Worm (Caenorhabditis elegans) whole organism, young adult: ENCODE data around the gene H40L08.8.

ENCODE experiments used
- B0336.3 ChIP-seq: fragments of 200-800 bp; sonication (Bioruptor generic); IDR thresholded peaks from 2 replicates; pipeline ENCODE4 v1.3.6; 2022; ENCODE audit warnings: missing genetic modification characterization, missing compliant biosample characterization
- C17E4.6 ChIP-seq: fragments of 200-800 bp; sonication (Bioruptor generic); IDR thresholded peaks from 2 replicates; pipeline ENCODE4 v1.3.6; 2022; ENCODE audit warnings: missing genetic modification reagents, missing genetic modification characterization, missing compliant biosample characterization
- F49E8.2 ChIP-seq: sonication (generic microtip); optimal IDR thresholded peaks from 3 replicates; lab custom pipeline; 2017; ENCODE audit warnings: missing genetic modification characterization, mild to moderate bottlenecking, missing compliant biosample characterization, antibody characterized with exemption, moderate library complexity; ENCODE audit not compliant: insufficient read depth
- K11D2.4 ChIP-seq: fragments of 200-800 bp; sonication (Bioruptor generic); IDR thresholded peaks from 2 replicates; pipeline ENCODE4 v1.3.6; 2022; ENCODE audit warnings: missing genetic modification reagents, missing genetic modification characterization, missing compliant biosample characterization
- T07F8.4 ChIP-seq: sonication (generic microtip); optimal IDR thresholded peaks from 2 replicates; lab custom pipeline; 2016; ENCODE audit warnings: mild to moderate bottlenecking, missing genetic modification characterization, moderate library complexity, missing compliant biosample characterization
- Y56A3A.18 ChIP-seq: fragments of 200-800 bp; sonication (Bioruptor generic); IDR thresholded peaks from 2 replicates; pipeline ENCODE4 v1.3.6; 2022; ENCODE audit warnings: missing genetic modification reagents, missing genetic modification characterization, missing compliant biosample characterization
- ZK185.1 ChIP-seq: sonication (generic microtip); optimal IDR thresholded peaks from 2 replicates; lab custom pipeline; 2016; ENCODE audit warnings: mild to moderate bottlenecking, missing genetic modification characterization, missing compliant biosample characterization; ENCODE audit not compliant: poor library complexity, severe bottlenecking
- akir-1 ChIP-seq: fragments of 200-800 bp; sonication (Bioruptor generic); optimal IDR thresholded peaks from 2 replicates; lab custom pipeline; 2018; ENCODE audit warnings: mild to moderate bottlenecking, missing genetic modification characterization, moderate library complexity, missing compliant biosample characterization
- ama-1 ChIP-seq, 3 experiments: fragments of 150-350 bp in 1 of 3; sonication (generic microtip) in 2 of 3; optimal IDR thresholded peaks; 2 replicates each; lab custom pipeline; 2014 to 2018; ENCODE audit warnings: missing biosample characterization in 2 of 3, missing genetic modification characterization in 2 of 3, missing genetic modification reagents in 2 of 3
- atf-7 ChIP-seq: sonication (generic microtip); optimal IDR thresholded peaks from 2 replicates; lab custom pipeline; 2017; ENCODE audit warnings: mild to moderate bottlenecking, missing genetic modification characterization, missing compliant biosample characterization
- athp-1 ChIP-seq: sonication (generic microtip); optimal IDR thresholded peaks from 2 replicates; lab custom pipeline; 2017; ENCODE audit warnings: mild to moderate bottlenecking, missing genetic modification characterization, missing compliant biosample characterization
- attf-3 ChIP-seq: fragments of 200-800 bp; sonication (Bioruptor generic); conservative IDR thresholded peaks from 2 replicates; pipeline ENCODE4 v1.3.6; 2022; ENCODE audit warnings: missing genetic modification reagents, missing genetic modification characterization, missing compliant biosample characterization
- attf-5 ChIP-seq: fragments of 200-800 bp; sonication (Bioruptor generic); optimal IDR thresholded peaks from 2 replicates; lab custom pipeline; 2018; ENCODE audit warnings: mild to moderate bottlenecking, missing genetic modification characterization, missing compliant biosample characterization
- attf-6 ChIP-seq: fragments of 200-800 bp; sonication (Bioruptor generic); IDR thresholded peaks from 2 replicates; pipeline ENCODE4 v1.3.6; 2022; ENCODE audit warnings: missing genetic modification reagents, missing genetic modification characterization, missing compliant biosample characterization
- ccch-3 ChIP-seq: fragments of 200-800 bp; sonication (Bioruptor generic); optimal IDR thresholded peaks from 2 replicates; lab custom pipeline; 2018; ENCODE audit warnings: mild to moderate bottlenecking, missing genetic modification characterization, missing compliant biosample characterization
- cebp-1 ChIP-seq, 2 experiments: fragments of 200-800 bp in 1 of 2; sonication (Bioruptor generic) in 1 of 2; sonication (generic microtip) in 1 of 2; IDR thresholded peaks in 1 of 2; optimal IDR thresholded peaks in 1 of 2; 2 replicates each; pipeline versions ENCODE4 v1.3.6 to Lab custom; 2017 to 2022; ENCODE audit warnings: missing compliant biosample characterization in 2 of 2, missing genetic modification characterization in 2 of 2, mild to moderate bottlenecking in 1 of 2, missing genetic modification reagents in 1 of 2, moderate library complexity in 1 of 2
- ceh-100 ChIP-seq: fragments of 200-800 bp; sonication (Bioruptor generic); IDR thresholded peaks from 2 replicates; pipeline ENCODE4 v1.3.6; 2022; ENCODE audit warnings: missing genetic modification reagents, missing genetic modification characterization, missing compliant biosample characterization
- chd-7 ChIP-seq: sonication (generic microtip); optimal IDR thresholded peaks from 2 replicates; lab custom pipeline; 2016; ENCODE audit warnings: mild to moderate bottlenecking, missing genetic modification characterization, moderate library complexity, missing compliant biosample characterization
- dox-1 ChIP-seq: fragments of 200-800 bp; sonication (Bioruptor generic); IDR thresholded peaks from 2 replicates; pipeline ENCODE4 v1.3.6; 2022; ENCODE audit warnings: missing genetic modification reagents, missing genetic modification characterization, missing compliant biosample characterization
- dpff-1 ChIP-seq: sonication (generic microtip); optimal IDR thresholded peaks from 2 replicates; lab custom pipeline; 2017; ENCODE audit warnings: mild to moderate bottlenecking, missing genetic modification characterization, missing compliant biosample characterization
- dpl-1 ChIP-seq: fragments of 150-350 bp; optimal IDR thresholded peaks from 2 replicates; lab custom pipeline; 2014; ENCODE audit warnings: missing biosample characterization, missing genetic modification reagents, missing genetic modification characterization
- fkh-3 ChIP-seq: sonication (generic microtip); optimal IDR thresholded peaks from 2 replicates; lab custom pipeline; 2016; ENCODE audit warnings: mild to moderate bottlenecking, missing genetic modification characterization, missing compliant biosample characterization
- gei-17 ChIP-seq: fragments of 200-800 bp; sonication (Bioruptor generic); optimal IDR thresholded peaks from 2 replicates; lab custom pipeline; 2018; ENCODE audit warnings: mild to moderate bottlenecking, missing genetic modification characterization, missing compliant biosample characterization
- let-607 ChIP-seq, 2 experiments: fragments of 200-800 bp in 1 of 2; sonication (Bioruptor generic) in 1 of 2; sonication (generic microtip) in 1 of 2; optimal IDR thresholded peaks; 2 replicates each; lab custom pipeline; 2016 to 2018; ENCODE audit warnings: mild to moderate bottlenecking in 2 of 2, missing compliant biosample characterization in 2 of 2, missing genetic modification characterization in 2 of 2, moderate library complexity in 2 of 2, missing genotype in 1 of 2
- madf-6 ChIP-seq: fragments of 200-800 bp; sonication (Bioruptor generic); IDR thresholded peaks from 2 replicates; pipeline ENCODE4 v1.3.6; 2022; ENCODE audit warnings: missing genetic modification reagents, missing genetic modification characterization, missing compliant biosample characterization
- nfya-1 ChIP-seq: sonication (generic microtip); optimal IDR thresholded peaks from 2 replicates; lab custom pipeline; 2017; ENCODE audit warnings: antibody characterized with exemption, missing compliant biosample characterization, missing genetic modification characterization, borderline replicate concordance; ENCODE audit not compliant: insufficient read depth
- nfya-2 ChIP-seq: fragments of 200-800 bp; sonication (Bioruptor generic); IDR thresholded peaks from 2 replicates; pipeline ENCODE4 v1.3.6; 2022; ENCODE audit warnings: missing genetic modification reagents, missing genetic modification characterization, missing compliant biosample characterization
- nfyb-1 ChIP-seq: fragments of 200-800 bp; sonication (Bioruptor generic); IDR thresholded peaks from 2 replicates; pipeline ENCODE4 v1.3.6; 2022; ENCODE audit warnings: missing genetic modification reagents, missing genetic modification characterization, missing compliant biosample characterization
- nhr-179 ChIP-seq: sonication (generic microtip); optimal IDR thresholded peaks from 2 replicates; lab custom pipeline; 2016; ENCODE audit warnings: mild to moderate bottlenecking, missing genetic modification characterization, missing compliant biosample characterization
- snpc-1.1 ChIP-seq: sonication (generic microtip); optimal IDR thresholded peaks from 2 replicates; lab custom pipeline; 2017; ENCODE audit warnings: missing genetic modification characterization, mild to moderate bottlenecking, missing compliant biosample characterization, antibody characterized with exemption, moderate library complexity, missing genotype, missing genetic modification reagents; ENCODE audit not compliant: insufficient read depth
- snpc-1.3 ChIP-seq: sonication (generic microtip); optimal IDR thresholded peaks from 2 replicates; lab custom pipeline; 2017; ENCODE audit warnings: missing genetic modification characterization, mild to moderate bottlenecking, missing compliant biosample characterization, antibody characterized with exemption, moderate library complexity, missing genotype, missing genetic modification reagents; ENCODE audit not compliant: insufficient read depth
- snpc-3.4 ChIP-seq: sonication (generic microtip); optimal IDR thresholded peaks from 2 replicates; lab custom pipeline; 2017; ENCODE audit warnings: missing genetic modification characterization, mild to moderate bottlenecking, missing compliant biosample characterization, antibody characterized with exemption, moderate library complexity, missing genotype, missing genetic modification reagents
- tbp1 ChIP-seq: fragments of 200-800 bp; sonication (Bioruptor generic); optimal IDR thresholded peaks from 2 replicates; lab custom pipeline; 2018; ENCODE audit warnings: mild to moderate bottlenecking, missing genetic modification characterization, missing compliant biosample characterization
- tlf-1 ChIP-seq: fragments of 200-800 bp; sonication (Bioruptor generic); optimal IDR thresholded peaks from 2 replicates; lab custom pipeline; 2018; ENCODE audit warnings: mild to moderate bottlenecking, missing genetic modification characterization, missing compliant biosample characterization
- zim-3 ChIP-seq: sonication (generic microtip); optimal IDR thresholded peaks from 2 replicates; lab custom pipeline; 2017; ENCODE audit warnings: mild to moderate bottlenecking, missing genetic modification characterization, moderate library complexity, missing compliant biosample characterization
- ztf-18 ChIP-seq: sonication (generic microtip); optimal IDR thresholded peaks from 2 replicates; lab custom pipeline; 2016; ENCODE audit warnings: missing genotype, mild to moderate bottlenecking, missing genetic modification characterization, missing compliant biosample characterization
- ztf-22 ChIP-seq: fragments of 200-800 bp; sonication (Bioruptor generic); optimal IDR thresholded peaks from 2 replicates; lab custom pipeline; 2018; ENCODE audit warnings: mild to moderate bottlenecking, missing genetic modification characterization, moderate library complexity, missing compliant biosample characterization
- ztf-25 ChIP-seq: fragments of 200-800 bp; sonication (Bioruptor generic); IDR thresholded peaks from 2 replicates; pipeline ENCODE4 v1.3.6; 2022; ENCODE audit warnings: missing genetic modification reagents, missing genetic modification characterization, missing compliant biosample characterization
- ztf-26 ChIP-seq: sonication (generic microtip); optimal IDR thresholded peaks from 2 replicates; lab custom pipeline; 2017; ENCODE audit warnings: missing genetic modification characterization, missing compliant biosample characterization
- ztf-3 ChIP-seq: fragments of 200-800 bp; sonication (Bioruptor generic); optimal IDR thresholded peaks from 2 replicates; lab custom pipeline; 2018; ENCODE audit warnings: mild to moderate bottlenecking, missing genetic modification characterization, missing compliant biosample characterization
- ztf-6 ChIP-seq: fragments of 200-800 bp; sonication (Bioruptor generic); IDR thresholded peaks from 2 replicates; pipeline ENCODE4 v1.3.6; 2022; ENCODE audit warnings: missing genetic modification reagents, missing genetic modification characterization, missing compliant biosample characterization

The H40L08.8 gene

ce11 chrX:15078276-15078675 lies 843 bp upstream of the H40L08.8 start:
- TF ChIP-seq cebp-1 (GFP tag; IDR thresholded peaks at IDR 0.05; lab: Robert Waterston, UW) (no peak), cebp-1 (tag; optimal IDR thresholded peaks at IDR 0.05; lab: Kevin White, UChicago) (peak; percentile 26), K11D2.4 (GFP tag; lab: Robert Waterston, UW) (0 out of 2 replicates have a peak, but pooled peaks have one; percentile 31), attf-5 (no peak)

- TF ChIP-seq ama-1 (optimal IDR thresholded peaks at IDR 0.05; lab: Kevin White, UChicago) (peak; percentile 13), ama-1 (GFP tag; optimal IDR thresholded peaks at IDR 0.05; lab: Kevin White, UChicago) (no peak), madf-6 (GFP tag; lab: Robert Waterston, UW) (0 out of 2 replicates have a peak, but pooled peaks have one; percentile 6), K11D2.4 (GFP tag; lab: Robert Waterston, UW) (no peak), tlf-1 (GFP tag; lab: Kevin White, UChicago) (no peak), Y56A3A.18 (0 out of 2 replicates have a peak, but pooled peaks have one; percentile 28)
Measured at ce11 chrX:15076909-15077308, 524 bp downstream of the H40L08.8 start.

ce11 chrX:15076042-15076565 lies 1.3 kb downstream of the H40L08.8 start, which contains the start of the genes H40L08.3 and H40L08.9:
Gene H40L08.3 (minus strand): TSS chrX:15076092.
Gene H40L08.9 (minus strand): TSS chrX:15076480.
- TF ChIP-seq attf-6 (GFP tag; lab: Robert Waterston, UW): no peak
- TF ChIP-seq ama-1 (optimal IDR thresholded peaks at IDR 0.05; lab: Kevin White, UChicago): peak; percentile 92
- no peak for TF ChIP-seq ama-1 (GFP tag; optimal IDR thresholded peaks at IDR 0.05; lab: Kevin White, UChicago)
- TF ChIP-seq B0336.3 (GFP tag; lab: Robert Waterston, UW): no peak
- no peak for TF ChIP-seq dpff-1 (tag; lab: Kevin White, UChicago)
- TF ChIP-seq chd-7 (tag; lab: Kevin White, UChicago): no peak
- TF ChIP-seq nfya-1 (tag; lab: Kevin White, UChicago): no peak
- TF ChIP-seq nhr-179 (tag; lab: Kevin White, UChicago): no peak
- TF ChIP-seq C17E4.6 (GFP tag; lab: Robert Waterston, UW): 0 out of 2 replicates have a peak, but pooled peaks have one; percentile 3
- TF ChIP-seq ztf-6 (GFP tag; lab: Robert Waterston, UW): no peak
- TF ChIP-seq ztf-25 (GFP tag; lab: Robert Waterston, UW): no peak
- peak; percentile 22 for TF ChIP-seq gei-17 (GFP tag; lab: Kevin White, UChicago)
- no peak for TF ChIP-seq fkh-3 (tag; lab: Kevin White, UChicago)
- peak; percentile 6 for TF ChIP-seq atf-7 (tag; lab: Kevin White, UChicago)
- peak; percentile 52 for TF ChIP-seq nfyb-1 (GFP tag; lab: Robert Waterston, UW)
- no peak for TF ChIP-seq F49E8.2 (tag; lab: Kevin White, UChicago)
- TF ChIP-seq ztf-26 (tag; lab: Kevin White, UChicago): peak; percentile 77
- TF ChIP-seq nfya-2: 0 out of 2 replicates have a peak, but pooled peaks have one; percentile 51
- TF ChIP-seq ceh-100 (GFP tag; lab: Robert Waterston, UW): no peak
- peak; percentile 42 for TF ChIP-seq dox-1 (GFP tag; lab: Robert Waterston, UW)
- TF ChIP-seq tbp1: no peak
- no peak for TF ChIP-seq cebp-1 (GFP tag; IDR thresholded peaks at IDR 0.05; lab: Robert Waterston, UW)
- TF ChIP-seq cebp-1 (tag; optimal IDR thresholded peaks at IDR 0.05; lab: Kevin White, UChicago): no peak
- TF ChIP-seq attf-3 (GFP tag; lab: Robert Waterston, UW): no peak
- TF ChIP-seq ztf-18 (tag; lab: Kevin White, UChicago): no peak
- TF ChIP-seq ZK185.1 (tag; lab: Kevin White, UChicago): no peak
- peak; percentile 42 for TF ChIP-seq zim-3 (tag; lab: Kevin White, UChicago)
- TF ChIP-seq T07F8.4 (tag; lab: Kevin White, UChicago): no peak
- TF ChIP-seq ztf-3 (GFP tag; lab: Kevin White, UChicago): no peak
- TF ChIP-seq akir-1 (GFP tag; lab: Kevin White, UChicago): no peak
- TF ChIP-seq dpl-1: no peak
- TF ChIP-seq let-607 (tag; optimal IDR thresholded peaks at IDR 0.05; lab: Kevin White, UChicago): no peak
- TF ChIP-seq athp-1: no peak
- TF ChIP-seq snpc-1.3 (tag; lab: Kevin White, UChicago): no peak
- TF ChIP-seq ztf-22 (GFP tag; lab: Kevin White, UChicago): peak; percentile 22
- no peak for TF ChIP-seq snpc-3.4
- TF ChIP-seq snpc-1.1 (tag; lab: Kevin White, UChicago): no peak
- no peak for TF ChIP-seq ccch-3
